Fruit fly (Drosophila melanogaster) whole organism, adult: ENCODE measurements around the gene rin.

Experiments used
- CG11617 ChIP-seq: fragments of 200-800 bp; sonication (Bioruptor generic); optimal IDR thresholded peaks from 2 replicates; lab custom pipeline; 2017; ENCODE audit warnings: mild to moderate bottlenecking, missing biosample characterization, missing genetic modification reagents, missing genetic modification characterization
- CG14711 ChIP-seq: fragments of 200-800 bp; sonication (Bioruptor generic); optimal IDR thresholded peaks from 2 replicates; lab custom pipeline; 2018; ENCODE audit warnings: missing biosample characterization, mild to moderate bottlenecking, missing genetic modification characterization, moderate library complexity
- CG7045 ChIP-seq: fragments of 200-800 bp; sonication (Bioruptor generic); optimal IDR thresholded peaks from 2 replicates; lab custom pipeline; 2017; ENCODE audit warnings: missing biosample characterization, mild to moderate bottlenecking, missing genetic modification characterization
- ovo ChIP-seq: fragments of 200-800 bp; sonication (Bioruptor generic); optimal IDR thresholded peaks from 2 replicates; lab custom pipeline; 2016; ENCODE audit warnings: missing biosample characterization, missing genetic modification characterization
- tj ChIP-seq: fragments of 200-800 bp; sonication (Bioruptor generic); optimal IDR thresholded peaks from 3 replicates; lab custom pipeline; 2017; ENCODE audit warnings: missing biosample characterization, mild to moderate bottlenecking, missing genetic modification characterization, moderate library complexity

DNA sequence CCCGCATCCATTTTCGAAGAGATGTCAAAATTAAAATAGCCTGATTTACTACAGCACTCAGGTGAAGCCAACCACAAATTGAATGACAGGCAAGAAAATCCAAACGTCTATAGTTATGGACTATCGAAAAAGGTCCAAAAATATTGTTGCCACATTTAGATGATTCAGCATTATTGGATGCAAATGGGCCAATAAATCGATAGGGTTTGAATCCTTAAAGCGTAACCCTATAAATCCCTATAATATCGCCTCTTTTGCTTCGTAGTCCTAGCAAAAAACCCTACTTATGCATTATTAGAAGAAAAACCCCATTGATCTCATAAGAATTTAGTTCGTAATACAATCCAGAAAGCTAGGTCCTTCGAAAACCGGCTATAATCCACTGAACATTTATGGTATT is 9.5 kb downstream of the rin start, which contains the start of gene Rbp4:
- TF ChIP-seq CG11617 (GFP tag; lab: Kevin White, UChicago) (no peak), ovo (GFP tag; lab: Kevin White, UChicago) (no peak), CG7045 (GFP tag; lab: Kevin White, UChicago) (no peak), tj (GFP tag; lab: Kevin White, UChicago) (no peak), CG14711 (tag; lab: Kevin White, UChicago) (no peak)
